Fruit fly (Drosophila melanogaster): ENCODE results near the gene Dpy-30L2.

Dpy-30L2 gene

dm6 chr3L:4000711-4001110, 46.8 kb downstream of the Dpy-30L2 start (continued):
- peak; percentile 53 for TF ChIP-seq CG2678 (tag; optimal IDR thresholded peaks at IDR 0.05)
- no peak for TF ChIP-seq CG3407 (GFP tag; optimal IDR thresholded peaks at IDR 0.05)
- no peak for TF ChIP-seq Adf1 (GFP tag; IDR thresholded peaks at IDR 0.05)
- TF ChIP-seq run (tag; optimal IDR thresholded peaks at IDR 0.05), result no peak
- no peak for TF ChIP-seq E2f1 (GFP tag; IDR thresholded peaks at IDR 0.05)
- no peak for TF ChIP-seq Dp (GFP tag; optimal IDR thresholded peaks at IDR 0.05)
- no peak for TF ChIP-seq CG30020 (tag; optimal IDR thresholded peaks at IDR 0.05)
- no peak for TF ChIP-seq Max (GFP tag; optimal IDR thresholded peaks at IDR 0.05)
- TF ChIP-seq CG43689 (GFP tag; IDR thresholded peaks at IDR 0.05), result no peak
- no peak for TF ChIP-seq CG14667 (GFP tag; IDR thresholded peaks at IDR 0.05)
- TF ChIP-seq HLH3B (GFP tag; IDR thresholded peaks at IDR 0.05), result no peak
- peak; percentile 27; the same call in 1 of the 2 replicates for TF ChIP-seq sisA (GFP tag; IDR thresholded peaks at IDR 0.05)
- TF ChIP-seq tio (GFP tag; optimal IDR thresholded peaks at IDR 0.05), result peak; percentile 39
- no peak for TF ChIP-seq CG6683 (GFP tag; optimal IDR thresholded peaks at IDR 0.05)
- TF ChIP-seq CG6272 (GFP tag; IDR thresholded peaks at IDR 0.05), result no peak
- TF ChIP-seq CG9437 (GFP tag; optimal IDR thresholded peaks at IDR 0.05), result peak; percentile 32
- TF ChIP-seq sug (tag; optimal IDR thresholded peaks at IDR 0.05), result peak; percentile 60
- TF ChIP-seq CG18764 (GFP tag; optimal IDR thresholded peaks at IDR 0.05), result no peak
- TF ChIP-seq z (GFP tag; IDR thresholded peaks at IDR 0.05), result no peak
- no peak for TF ChIP-seq sima (GFP tag; optimal IDR thresholded peaks at IDR 0.05)
- TF ChIP-seq Sox100B (GFP tag; optimal IDR thresholded peaks at IDR 0.05), result peak; percentile 28
- TF ChIP-seq CG17359 (tag; optimal IDR thresholded peaks at IDR 0.05), result no peak
- TF ChIP-seq CG16813 (GFP tag; IDR thresholded peaks at IDR 0.05; ENCODE audit: partially characterized antibody), result no peak
- no peak for TF ChIP-seq CG8089 (GFP tag; optimal IDR thresholded peaks at IDR 0.05)
- peak; percentile 45 for TF ChIP-seq NfI (GFP tag; optimal IDR thresholded peaks at IDR 0.05)
- TF ChIP-seq CG10366 (GFP tag; IDR thresholded peaks at IDR 0.05), result no peak; the same call in 1 of the 2 replicates
- TF ChIP-seq Hmr (GFP tag; optimal IDR thresholded peaks at IDR 0.05), result peak; percentile 64
- TF ChIP-seq amos (GFP tag; IDR thresholded peaks at IDR 0.05; ENCODE audit: partially characterized antibody), result no peak
- TF ChIP-seq jumu (GFP tag; optimal IDR thresholded peaks at IDR 0.05), result no peak
- TF ChIP-seq CG16779 (GFP tag; IDR thresholded peaks at IDR 0.05), result no peak
- no peak for TF ChIP-seq CG15073 (GFP tag; optimal IDR thresholded peaks at IDR 0.05)
- peak; percentile 40 for TF ChIP-seq CG12391 (tag; optimal IDR thresholded peaks at IDR 0.05)
- TF ChIP-seq CG15269 (tag; optimal IDR thresholded peaks at IDR 0.05), result peak; percentile 61
- no peak for TF ChIP-seq ap (GFP tag; IDR thresholded peaks at IDR 0.05)
- TF ChIP-seq Elba2 (GFP tag; optimal IDR thresholded peaks at IDR 0.05), result no peak
- TF ChIP-seq Optix (GFP tag; IDR thresholded peaks at IDR 0.05), result no peak
- TF ChIP-seq D (optimal IDR thresholded peaks at IDR 0.05), result no peak
- TF ChIP-seq D (GFP tag; optimal IDR thresholded peaks at IDR 0.05), result no peak
- no peak for TF ChIP-seq h (optimal IDR thresholded peaks at IDR 0.05)
- TF ChIP-seq D19A (tag; optimal IDR thresholded peaks at IDR 0.05), result no peak
- TF ChIP-seq CG8478 (optimal IDR thresholded peaks at IDR 0.05), result no peak
- TF ChIP-seq p53 (GFP tag; optimal IDR thresholded peaks at IDR 0.05), result no peak
- peak; percentile 22; the same call in 1 of the 2 replicates for TF ChIP-seq slbo (GFP tag; IDR thresholded peaks at IDR 0.05)

All from whole organism, embryonic.